Worm (Caenorhabditis elegans): Measurements from ENCODE around the gene acp-3.

DNA sequence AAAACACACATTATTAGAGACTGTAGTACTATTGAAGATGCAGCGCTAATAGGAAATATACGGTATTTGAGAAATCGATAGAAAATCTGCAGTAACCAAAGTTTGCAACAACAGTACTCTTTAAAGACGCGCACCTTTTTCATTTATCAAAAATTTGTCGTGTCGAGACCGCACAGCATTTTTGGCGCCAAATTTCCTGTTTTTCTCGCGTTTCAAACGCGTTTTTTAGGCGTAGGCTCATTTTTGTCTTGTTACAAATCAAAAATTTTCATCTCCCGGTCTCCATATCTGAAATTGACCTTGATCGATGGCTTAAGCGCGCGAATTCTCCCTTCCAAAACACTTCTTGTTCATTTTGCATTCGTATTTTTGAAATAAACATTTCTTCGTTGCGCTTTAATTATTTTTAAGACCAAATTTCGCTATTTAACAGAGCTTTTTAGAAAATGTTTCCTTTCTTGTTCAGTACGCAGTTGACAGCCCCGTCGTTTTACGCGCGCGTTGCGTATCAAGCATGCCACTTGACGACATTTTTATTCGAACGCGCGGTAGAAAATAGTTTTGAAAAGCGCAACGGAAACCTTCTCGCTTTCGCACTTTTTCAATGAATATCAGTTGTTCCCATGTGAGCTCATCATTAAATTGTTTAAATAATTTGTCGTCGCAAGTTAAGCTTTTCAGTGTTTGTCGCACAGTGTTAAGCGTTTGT lies 19.9 kb upstream of the acp-3 start:
- no peak for TF ChIP-seq pes-1 (GFP tag; IDR thresholded peaks at IDR 0.05)
- TF ChIP-seq hmg-4 (GFP tag; optimal IDR thresholded peaks at IDR 0.05): no peak
- no peak for TF ChIP-seq ama-1 (optimal IDR thresholded peaks at IDR 0.05)
- no peak for TF ChIP-seq F13C5.2 (tag; optimal IDR thresholded peaks at IDR 0.05)
- TF ChIP-seq ets-7 (tag; optimal IDR thresholded peaks at IDR 0.05): no peak
- no peak for TF ChIP-seq flt-1 (GFP tag; IDR thresholded peaks at IDR 0.05)
- TF ChIP-seq tbx-37 (GFP tag; conservative IDR thresholded peaks at IDR 0.05): no peak
- TF ChIP-seq B0310.2 (tag; optimal IDR thresholded peaks at IDR 0.05): no peak
- TF ChIP-seq hmbx-1 (tag; optimal IDR thresholded peaks at IDR 0.05): no peak
- TF ChIP-seq tbx-11 (GFP tag; IDR thresholded peaks at IDR 0.05): no peak

Measured in whole organism, early embryonic.